Worm (Caenorhabditis elegans): ENCODE results near the gene F02A9.7.

F02A9.7 gene

ce11 chrIII:9052371-9052978 is 23.0 kb downstream of the F02A9.7 start (continued):
- TF ChIP-seq egl-44 (GFP tag; IDR thresholded peaks at IDR 0.05) (no peak), chd-7 (tag; optimal IDR thresholded peaks at IDR 0.05) (peak; percentile 76), nhr-120 (GFP tag; IDR thresholded peaks at IDR 0.05) (no peak), lsl-1 (GFP tag; optimal IDR thresholded peaks at IDR 0.05) (no peak), egrh-3 (GFP tag; IDR thresholded peaks at IDR 0.05) (0 out of 2 replicates have a peak, but pooled peaks have one; percentile 19), ama-1 (optimal IDR thresholded peaks at IDR 0.05) (peak; percentile 80), ama-1 (GFP tag; optimal IDR thresholded peaks at IDR 0.05) (no peak), cebp-1 (GFP tag; IDR thresholded peaks at IDR 0.05) (no peak), cebp-1 (tag; optimal IDR thresholded peaks at IDR 0.05) (peak; percentile 70), ztf-3 (GFP tag; optimal IDR thresholded peaks at IDR 0.05) (peak; percentile 60), hsf-1 (GFP tag; IDR thresholded peaks at IDR 0.05) (peak; percentile 47), attf-5 (GFP tag; optimal IDR thresholded peaks at IDR 0.05) (peak; percentile 68), madf-6 (GFP tag; IDR thresholded peaks at IDR 0.05) (0 out of 2 replicates have a peak, but pooled peaks have one; percentile 11), rcor-1 (GFP tag; IDR thresholded peaks at IDR 0.05) (peak; percentile 53), hrde-1 (tag; optimal IDR thresholded peaks at IDR 0.05; ENCODE audit: borderline replicate concordance) (no peak), snpc-4 (GFP tag; optimal IDR thresholded peaks at IDR 0.05) (no peak), snpc-4 (tag; optimal IDR thresholded peaks at IDR 0.05) (peak in 1 of 4 experiments; percentile 54), mes-4 (tag; optimal IDR thresholded peaks at IDR 0.05) (no peak), K11D2.4 (GFP tag; IDR thresholded peaks at IDR 0.05) (peak; percentile 71), athp-1 (tag; optimal IDR thresholded peaks at IDR 0.05) (no peak), K12H6.12 (tag; optimal IDR thresholded peaks at IDR 0.05) (peak; percentile 29), C06A6.2 (GFP tag; conservative IDR thresholded peaks at IDR 0.05) (0 out of 2 replicates have a peak, but pooled peaks have one; percentile 10), hmg-1.2 (GFP tag; IDR thresholded peaks at IDR 0.05) (peak; percentile 83; the same call in 1 of the 2 replicates), egl-18 (GFP tag; IDR thresholded peaks at IDR 0.05) (0 out of 2 replicates have a peak, but pooled peaks have one; percentile 21), dpl-1 (GFP tag; optimal IDR thresholded peaks at IDR 0.05) (no peak), mcd-1 (GFP tag; IDR thresholded peaks at IDR 0.05) (peak; percentile 68), ceh-27 (GFP tag; optimal IDR thresholded peaks at IDR 0.05) (peak; percentile 45), die-1 (tag; optimal IDR thresholded peaks at IDR 0.05) (peak; percentile 31), pbrm-1 (GFP tag; IDR thresholded peaks at IDR 0.05) (peak; percentile 70; the same call in 1 of the 2 replicates), hlh-26 (GFP tag; conservative IDR thresholded peaks at IDR 0.05) (no peak), nhr-90 (tag; optimal IDR thresholded peaks at IDR 0.05) (peak; percentile 45), ceh-79 (tag; optimal IDR thresholded peaks at IDR 0.05) (peak; percentile 38), Y95B8A.8 (GFP tag; IDR thresholded peaks at IDR 0.05) (peak; percentile 21; the same call in 1 of the 2 replicates), madf-8 (GFP tag; conservative IDR thresholded peaks at IDR 0.05) (no peak), cebp-2 (GFP tag; IDR thresholded peaks at IDR 0.05) (peak; percentile 68; the same call in 1 of the 2 replicates), dox-1 (GFP tag; IDR thresholded peaks at IDR 0.05) (peak; percentile 80), F10E7.11 (tag; optimal IDR thresholded peaks at IDR 0.05) (peak; percentile 24), let-526 (GFP tag; IDR thresholded peaks at IDR 0.05) (peak; percentile 85), ceh-100 (GFP tag; IDR thresholded peaks at IDR 0.05) (peak; percentile 59), lin-54 (GFP tag; optimal IDR thresholded peaks at IDR 0.05) (peak; percentile 49), Y53F4B.3 (GFP tag; IDR thresholded peaks at IDR 0.05) (no peak)

Data from whole organism, young adult.